Fruit fly (Drosophila melanogaster): Measurements from ENCODE around the gene ppk5.

Gene ppk5

DNA sequence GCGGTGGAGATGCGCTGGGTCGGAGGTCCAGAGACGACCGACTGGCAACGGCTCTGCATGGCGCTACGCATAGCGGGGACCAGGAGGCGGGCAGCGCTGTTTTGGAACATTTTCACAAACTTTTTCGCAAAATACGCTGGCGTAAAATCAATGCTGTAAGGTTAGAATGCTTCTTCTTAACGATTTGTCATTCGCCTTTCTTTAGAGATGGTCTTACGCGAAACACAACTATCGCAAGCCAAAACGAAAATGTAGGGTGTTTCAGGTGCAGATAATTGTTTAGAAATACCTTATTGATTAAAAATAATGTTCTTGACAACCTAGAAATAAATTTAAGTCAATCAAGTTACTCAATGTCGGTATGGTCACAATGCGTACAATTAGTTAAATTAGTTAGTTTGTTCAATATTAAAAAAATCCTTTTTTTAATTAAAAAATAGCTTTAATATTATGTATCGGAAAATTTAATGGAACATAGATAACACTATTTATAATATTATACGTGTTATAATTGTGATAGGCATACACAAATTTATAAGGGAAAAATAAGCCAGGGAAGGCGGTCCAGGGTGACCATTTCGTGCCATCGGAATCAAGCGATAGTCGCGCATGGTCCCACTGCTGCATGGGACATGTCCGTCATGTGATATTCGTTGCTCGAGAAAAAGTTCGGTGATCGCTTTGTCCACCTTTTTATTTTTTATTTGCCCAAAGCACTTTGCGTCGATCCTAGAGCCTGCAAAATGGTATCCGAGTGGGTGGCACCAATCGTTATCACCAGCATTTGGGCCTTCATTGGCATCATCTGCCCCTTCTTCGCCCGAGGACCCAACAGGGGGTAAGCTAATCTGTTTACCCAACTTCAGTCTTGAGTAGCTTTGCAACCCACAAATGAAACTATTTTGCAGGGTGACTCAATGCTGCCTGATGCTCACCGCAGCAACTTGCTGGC, 5.1 kb downstream of the ppk5 start, which contains the start of the genes COX8 and VhaM9.7-b (continued):
- TF ChIP-seq fd3F (GFP tag; optimal IDR thresholded peaks at IDR 0.05) (peak; percentile 32), CG10543 (GFP tag; optimal IDR thresholded peaks at IDR 0.05) (peak; percentile 40), CG1602 (GFP tag; optimal IDR thresholded peaks at IDR 0.05) (peak; percentile 65), org-1 (GFP tag; optimal IDR thresholded peaks at IDR 0.05) (no peak), knrl (GFP tag; IDR thresholded peaks at IDR 0.05; ENCODE audit: partially characterized antibody) (peak; percentile 74), Hr3 (GFP tag; optimal IDR thresholded peaks at IDR 0.05) (peak; percentile 60)

DNA sequence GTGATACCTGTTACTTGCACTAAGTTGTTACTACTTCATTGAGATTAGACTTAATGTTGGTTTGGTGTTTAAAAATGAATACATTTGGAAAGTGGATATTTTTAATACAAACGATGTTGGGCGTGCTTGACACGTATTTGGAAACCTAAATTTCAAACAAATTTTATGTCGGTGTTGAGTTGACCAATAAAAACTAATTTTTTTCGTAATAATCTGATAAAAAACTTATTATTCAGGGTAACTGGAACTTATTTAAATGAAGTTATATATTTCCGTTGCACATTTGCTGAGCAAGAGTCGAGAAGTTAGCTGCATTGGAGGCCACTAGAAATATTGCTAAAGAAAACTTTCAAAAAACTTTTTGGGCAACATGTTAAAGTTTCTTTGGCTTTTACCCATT, 7.6 kb downstream of the ppk5 start, which contains the start of gene CG33290:
CG33290 (plus strand) TSS at position 301 of the 400 bp plus-strand sequence.
- TF ChIP-seq CG12155 (GFP tag; optimal IDR thresholded peaks at IDR 0.05) (no peak), ttk (GFP tag; IDR thresholded peaks at IDR 0.05) (no peak), p53 (GFP tag; optimal IDR thresholded peaks at IDR 0.05) (no peak), sima (GFP tag; optimal IDR thresholded peaks at IDR 0.05) (no peak), Spps (tag; optimal IDR thresholded peaks at IDR 0.05) (no peak), CG4730 (GFP tag; IDR thresholded peaks at IDR 0.05) (no peak), CG1529 (GFP tag; optimal IDR thresholded peaks at IDR 0.05) (no peak), B-H1 (GFP tag; IDR thresholded peaks at IDR 0.05) (no peak), Ravus (GFP tag; IDR thresholded peaks at IDR 0.05) (no peak), MTF-1 (GFP tag; optimal IDR thresholded peaks at IDR 0.05; ENCODE audit: borderline replicate concordance) (no peak), CG1647 (GFP tag; optimal IDR thresholded peaks at IDR 0.05) (no peak), al (GFP tag; IDR thresholded peaks at IDR 0.05) (no peak), dati (GFP tag; IDR thresholded peaks at IDR 0.05) (no peak)

DNA sequence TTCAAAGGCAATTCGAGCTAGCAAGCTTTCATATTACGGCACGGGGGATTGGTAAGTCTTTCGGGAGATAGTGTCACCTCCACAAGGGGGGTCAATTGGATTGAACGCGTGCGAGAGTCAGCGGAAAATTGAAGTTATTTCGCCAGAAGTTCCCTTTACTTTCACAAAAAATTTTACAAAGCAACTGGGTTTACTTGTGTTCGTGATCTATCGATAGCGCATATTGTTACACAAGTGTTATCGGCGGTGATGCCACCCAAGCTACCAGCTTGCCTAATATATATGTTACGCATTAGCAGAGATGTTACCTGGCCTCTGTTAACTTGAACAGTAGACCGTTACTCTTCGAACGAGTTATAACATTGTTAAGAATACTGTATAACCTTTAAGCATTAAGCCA, 20.3 kb downstream of the ppk5 start, which contains the start of gene Wnk:
Wnk (minus strand) TSS at position 177 of the 400 bp plus-strand sequence.
- TF ChIP-seq CG13775 (GFP tag; optimal IDR thresholded peaks at IDR 0.05) = no peak
- no peak for TF ChIP-seq esg (GFP tag; conservative IDR thresholded peaks at IDR 0.05)
- TF ChIP-seq CG10959 (GFP tag; IDR thresholded peaks at IDR 0.05) = no peak
- TF ChIP-seq Hr39 (optimal IDR thresholded peaks at IDR 0.05) = no peak
- no peak for TF ChIP-seq CG6683 (GFP tag; optimal IDR thresholded peaks at IDR 0.05)
- no peak for TF ChIP-seq trem (tag; optimal IDR thresholded peaks at IDR 0.05)
- TF ChIP-seq fd102C (GFP tag; optimal IDR thresholded peaks at IDR 0.05) = no peak
- no peak for TF ChIP-seq CG31224 (GFP tag; IDR thresholded peaks at IDR 0.05)
- TF ChIP-seq bowl (GFP tag; IDR thresholded peaks at IDR 0.05) = no peak
- TF ChIP-seq slp2 (GFP tag; optimal IDR thresholded peaks at IDR 0.05) = no peak
- no peak for TF ChIP-seq gro (GFP tag; optimal IDR thresholded peaks at IDR 0.05)
- no peak for TF ChIP-seq CG15514 (GFP tag; optimal IDR thresholded peaks at IDR 0.05)
- TF ChIP-seq zen2 (GFP tag; IDR thresholded peaks at IDR 0.05; ENCODE audit: partially characterized antibody) = peak; percentile 68
- TF ChIP-seq CG10321 (GFP tag; IDR thresholded peaks at IDR 0.05) = no peak
- no peak for TF ChIP-seq grau (tag; optimal IDR thresholded peaks at IDR 0.05)
- TF ChIP-seq tup (GFP tag; optimal IDR thresholded peaks at IDR 0.05) = no peak
- TF ChIP-seq CG14050 (GFP tag; IDR thresholded peaks at IDR 0.05) = no peak
- TF ChIP-seq CG17361 (GFP tag; IDR thresholded peaks at IDR 0.05) = no peak
- TF ChIP-seq chm (GFP tag; IDR thresholded peaks at IDR 0.05) = no peak
- TF ChIP-seq Ets97D (GFP tag; optimal IDR thresholded peaks at IDR 0.05) = no peak
- TF ChIP-seq zfh1 (GFP tag; IDR thresholded peaks at IDR 0.05) = no peak
- TF ChIP-seq crp (GFP tag; optimal IDR thresholded peaks at IDR 0.05) = no peak
- TF ChIP-seq crc (GFP tag; optimal IDR thresholded peaks at IDR 0.05) = no peak
- peak; percentile 74 for TF ChIP-seq HLH4C (GFP tag; IDR thresholded peaks at IDR 0.05; ENCODE audit: partially characterized antibody)
- peak; percentile 89 for TF ChIP-seq MESR4 (GFP tag; optimal IDR thresholded peaks at IDR 0.05)
- TF ChIP-seq peb (GFP tag; IDR thresholded peaks at IDR 0.05) = no peak
- no peak for TF ChIP-seq Xbp1 (GFP tag; optimal IDR thresholded peaks at IDR 0.05)
- no peak for TF ChIP-seq CG12071 (GFP tag; optimal IDR thresholded peaks at IDR 0.05)
- TF ChIP-seq CG2129 (GFP tag; IDR thresholded peaks at IDR 0.05; ENCODE audit: partially characterized antibody) = 0 out of 2 replicates have a peak, but pooled peaks have one; percentile 35

Measured in whole organism, embryonic.